Fruit fly (Drosophila melanogaster) whole organism: ENCODE measurements around the gene tal-AA.
A peak's percentile ranks its signal among the peaks of the same experiment; 100 is the strongest.

Source experiments
- CG8478 ChIP-seq: fragments of >200 bp; optimal IDR thresholded peaks from 2 replicates; lab custom pipeline; 2018; ENCODE audit warnings: inconsistent platforms
- EcR ChIP-seq, 2 experiments: fragments of >200 bp; optimal IDR thresholded peaks; 2 replicates each; lab custom pipeline; 2017; ENCODE audit warnings: missing biosample characterization in 2 of 2, missing genetic modification characterization in 2 of 2, missing genetic modification reagents in 2 of 2
- pan ChIP-seq: fragments of >200 bp; optimal IDR thresholded peaks from 2 replicates; lab custom pipeline; 2017
- psq ChIP-seq: fragments of >200 bp; optimal IDR thresholded peaks from 2 replicates; lab custom pipeline; 2017

DNA sequence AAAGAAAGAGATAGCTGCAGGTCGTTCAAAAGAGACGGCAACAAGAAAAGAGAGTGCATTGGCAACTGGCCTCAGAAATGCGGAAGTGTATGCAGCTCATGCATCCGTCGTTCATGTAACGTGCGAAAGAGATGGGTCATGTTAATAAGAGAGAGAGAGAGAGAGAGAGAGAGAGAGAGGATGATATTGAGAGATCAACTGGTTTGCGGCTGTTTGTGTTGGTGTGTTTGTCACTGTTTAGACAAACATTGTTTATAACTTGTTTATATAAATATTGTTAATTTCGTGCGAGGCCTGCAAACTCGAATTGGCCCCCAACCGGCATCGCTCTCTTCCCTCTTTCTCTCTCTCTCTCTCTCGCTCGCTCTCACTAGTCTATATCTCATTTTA, 18.2 kb upstream of the tal-AA start:
- peak in 1 of 2 experiments; percentile 80 for TF ChIP-seq EcR (GFP tag; optimal IDR thresholded peaks at IDR 0.05; lab: Kevin White, UChicago)
- TF ChIP-seq psq (lab: Kevin White, UChicago), result no peak
- peak; percentile 84 for TF ChIP-seq CG8478 (lab: Kevin White, UChicago)
- no peak for TF ChIP-seq pan (lab: Kevin White, UChicago)
